Worm (Caenorhabditis elegans): ENCODE results near the gene try-12.

The try-12 gene

ce11 chrV:7490340-7490739, 41.2 kb downstream of the try-12 start, which contains the start of gene srbc-9:
Gene srbc-9, minus strand, starts transcription at chrV:7490440.
- TF ChIP-seq aly-2 (tag; optimal IDR thresholded peaks at IDR 0.05) (no peak), skn-1 (tag; optimal IDR thresholded peaks at IDR 0.05) (no peak), nhr-67 (tag; optimal IDR thresholded peaks at IDR 0.05) (no peak), nfya-1 (tag; optimal IDR thresholded peaks at IDR 0.05; ENCODE audit: insufficient read depth) (no peak), ztf-11 (tag; optimal IDR thresholded peaks at IDR 0.05) (no peak), nhr-77 (tag; optimal IDR thresholded peaks at IDR 0.05) (no peak), daf-12 (tag; optimal IDR thresholded peaks at IDR 0.05) (no peak), nhr-11 (tag; optimal IDR thresholded peaks at IDR 0.05) (no peak), ceh-16 (tag; optimal IDR thresholded peaks at IDR 0.05) (no peak), fkh-10 (GFP tag; optimal IDR thresholded peaks at IDR 0.05) (no peak)

ce11 chrV:7492924-7493323, 43.8 kb downstream of the try-12 start, which contains the start of gene srbc-10:
Gene srbc-10, minus strand, starts transcription at chrV:7493024.
- TF ChIP-seq nhr-237 (tag; optimal IDR thresholded peaks at IDR 0.05) (no peak), fos-1 (tag; optimal IDR thresholded peaks at IDR 0.05) (no peak), nhr-25 (tag; optimal IDR thresholded peaks at IDR 0.05) (no peak), fkh-10 (GFP tag; optimal IDR thresholded peaks at IDR 0.05) (no peak)

ce11 chrV:7495189-7495588, 46.0 kb downstream of the try-12 start, which contains the start of gene srbc-11:
Gene srbc-11, minus strand, starts transcription at chrV:7495289.
- TF ChIP-seq nhr-237 (tag; optimal IDR thresholded peaks at IDR 0.05) (no peak), egl-27 (tag; optimal IDR thresholded peaks at IDR 0.05) (no peak), elt-1 (tag; optimal IDR thresholded peaks at IDR 0.05) (no peak), jun-1 (tag; optimal IDR thresholded peaks at IDR 0.05) (no peak), fos-1 (tag; optimal IDR thresholded peaks at IDR 0.05) (no peak), ceh-16 (tag; optimal IDR thresholded peaks at IDR 0.05) (no peak), nhr-11 (tag; optimal IDR thresholded peaks at IDR 0.05) (no peak), eor-1 (tag; optimal IDR thresholded peaks at IDR 0.05) (no peak), tbx-2 (tag; optimal IDR thresholded peaks at IDR 0.05) (no peak), skn-1 (tag; optimal IDR thresholded peaks at IDR 0.05) (no peak), lin-15B (tag; optimal IDR thresholded peaks at IDR 0.05) (no peak), mdl-1 (tag; optimal IDR thresholded peaks at IDR 0.05) (no peak)

- no peak for TF ChIP-seq hmg-11 (tag; optimal IDR thresholded peaks at IDR 0.05)
- no peak for TF ChIP-seq egl-27 (tag; optimal IDR thresholded peaks at IDR 0.05)
- TF ChIP-seq sea-2 (GFP tag; optimal IDR thresholded peaks at IDR 0.05), result no peak
- TF ChIP-seq lsy-12 (tag; optimal IDR thresholded peaks at IDR 0.05), result no peak
- no peak for TF ChIP-seq nhr-12 (tag; optimal IDR thresholded peaks at IDR 0.05)
- no peak for TF ChIP-seq ceh-9 (tag; optimal IDR thresholded peaks at IDR 0.05)
- TF ChIP-seq snpc-4 (tag; optimal IDR thresholded peaks at IDR 0.05), result no peak
Observed at ce11 chrV:7497440-7497839, 48.3 kb downstream of the try-12 start, which contains the start of gene srh-79. Gene srh-79, plus strand, starts transcription at chrV:7497740.

Measured in whole organism, L3 larva.